Fruit fly (Drosophila melanogaster): ENCODE results near the gene CG5292.

The CG5292 gene

dm6 chr3R:17117607-17118327 is 33.9 kb upstream of the CG5292 start:
- no peak for TF ChIP-seq bab1 (GFP tag; optimal IDR thresholded peaks at IDR 0.05)
- no peak for TF ChIP-seq CG7045 (GFP tag; optimal IDR thresholded peaks at IDR 0.05)
- no peak for TF ChIP-seq tj (GFP tag; optimal IDR thresholded peaks at IDR 0.05)
- TF ChIP-seq Clk (GFP tag; optimal IDR thresholded peaks at IDR 0.05), result no peak
- TF ChIP-seq cic (GFP tag; optimal IDR thresholded peaks at IDR 0.05), result no peak
- no peak for TF ChIP-seq CG1620 (GFP tag; optimal IDR thresholded peaks at IDR 0.05)
- no peak for TF ChIP-seq CG14711 (tag; optimal IDR thresholded peaks at IDR 0.05)
- TF ChIP-seq CG7101 (tag; optimal IDR thresholded peaks at IDR 0.05), result no peak

- TF ChIP-seq kay (GFP tag; ENCODE audit: borderline replicate concordance) (no peak), cic (GFP tag; optimal IDR thresholded peaks at IDR 0.05) (peak; percentile 11), tj (GFP tag; optimal IDR thresholded peaks at IDR 0.05) (peak; percentile 80), Hr96 (GFP tag; optimal IDR thresholded peaks at IDR 0.05) (no peak), bab1 (GFP tag; optimal IDR thresholded peaks at IDR 0.05) (peak; percentile 43), CG7101 (tag; optimal IDR thresholded peaks at IDR 0.05) (peak; percentile 3), Mnt (GFP tag; optimal IDR thresholded peaks at IDR 0.05) (peak; percentile 7), CG12768 (GFP tag; optimal IDR thresholded peaks at IDR 0.05) (peak; percentile 6), toe (GFP tag; optimal IDR thresholded peaks at IDR 0.05) (no peak), CG33017 (tag; optimal IDR thresholded peaks at IDR 0.05) (peak; percentile 2)
These were observed 32.7 kb upstream of the CG5292 start for dm6 chr3R:17118917-17119378.

- TF ChIP-seq cic (GFP tag; optimal IDR thresholded peaks at IDR 0.05), result no peak
These were observed 31.5 kb upstream of the CG5292 start, which contains the start of gene CG34278 for dm6 chr3R:17120165-17120564. TSS of gene CG34278 (plus strand) at chr3R:17120465.

- TF ChIP-seq cic (GFP tag; optimal IDR thresholded peaks at IDR 0.05) (no peak), pad (GFP tag; optimal IDR thresholded peaks at IDR 0.05) (no peak), CG1620 (GFP tag; optimal IDR thresholded peaks at IDR 0.05) (no peak), CG33017 (tag; optimal IDR thresholded peaks at IDR 0.05) (no peak), CG7045 (GFP tag; optimal IDR thresholded peaks at IDR 0.05) (no peak), CG7101 (tag; optimal IDR thresholded peaks at IDR 0.05) (no peak), CG14711 (tag; optimal IDR thresholded peaks at IDR 0.05) (no peak), ovo (GFP tag; optimal IDR thresholded peaks at IDR 0.05) (no peak), bab1 (GFP tag; optimal IDR thresholded peaks at IDR 0.05) (no peak), Clk (GFP tag; optimal IDR thresholded peaks at IDR 0.05) (no peak), tj (GFP tag; optimal IDR thresholded peaks at IDR 0.05) (no peak), CG5204 (GFP tag; optimal IDR thresholded peaks at IDR 0.05) (no peak), Crg-1 (GFP tag; optimal IDR thresholded peaks at IDR 0.05) (no peak)
These were observed 30.4 kb upstream of the CG5292 start, which contains the start of gene CG42779 for dm6 chr3R:17121277-17121676. TSS of gene CG42779 (plus strand) at chr3R:17121577.

- TF ChIP-seq pad (GFP tag; optimal IDR thresholded peaks at IDR 0.05), result no peak
- no peak for TF ChIP-seq ovo (GFP tag; optimal IDR thresholded peaks at IDR 0.05)
- TF ChIP-seq CG5204 (GFP tag; optimal IDR thresholded peaks at IDR 0.05), result no peak
- TF ChIP-seq Clk (GFP tag; optimal IDR thresholded peaks at IDR 0.05), result no peak
- TF ChIP-seq CG12768 (GFP tag; optimal IDR thresholded peaks at IDR 0.05), result no peak
- no peak for TF ChIP-seq kay (GFP tag; ENCODE audit: borderline replicate concordance)
- TF ChIP-seq CG11617 (GFP tag; optimal IDR thresholded peaks at IDR 0.05), result no peak
- TF ChIP-seq Crg-1 (GFP tag; optimal IDR thresholded peaks at IDR 0.05), result no peak
- no peak for TF ChIP-seq bab1 (GFP tag; optimal IDR thresholded peaks at IDR 0.05)
- TF ChIP-seq Hr96 (GFP tag; optimal IDR thresholded peaks at IDR 0.05), result no peak
- no peak for TF ChIP-seq tj (GFP tag; optimal IDR thresholded peaks at IDR 0.05)
- no peak for TF ChIP-seq CG7101 (tag; optimal IDR thresholded peaks at IDR 0.05)
- TF ChIP-seq toe (GFP tag; optimal IDR thresholded peaks at IDR 0.05), result no peak
- TF ChIP-seq CG7045 (GFP tag; optimal IDR thresholded peaks at IDR 0.05), result no peak
These were observed 28.7 kb upstream of the CG5292 start for dm6 chr3R:17122796-17123504.

- no peak for TF ChIP-seq toe (GFP tag; optimal IDR thresholded peaks at IDR 0.05)
- no peak for TF ChIP-seq CG11617 (GFP tag; optimal IDR thresholded peaks at IDR 0.05)
- TF ChIP-seq Clk (GFP tag; optimal IDR thresholded peaks at IDR 0.05), result no peak
- TF ChIP-seq pad (GFP tag; optimal IDR thresholded peaks at IDR 0.05), result no peak
- no peak for TF ChIP-seq Crg-1 (GFP tag; optimal IDR thresholded peaks at IDR 0.05)
- TF ChIP-seq CG33017 (tag; optimal IDR thresholded peaks at IDR 0.05), result no peak
- TF ChIP-seq CG7101 (tag; optimal IDR thresholded peaks at IDR 0.05), result no peak
- TF ChIP-seq CG14711 (tag; optimal IDR thresholded peaks at IDR 0.05), result no peak
- no peak for TF ChIP-seq cic (GFP tag; optimal IDR thresholded peaks at IDR 0.05)
These were observed 27.5 kb upstream of the CG5292 start, which contains the start of gene CG45079 for dm6 chr3R:17124177-17124576. TSS of gene CG45079 (plus strand) at chr3R:17124477.
